Worm (Caenorhabditis elegans): ENCODE measurements around the gene tbb-4.

DNA sequence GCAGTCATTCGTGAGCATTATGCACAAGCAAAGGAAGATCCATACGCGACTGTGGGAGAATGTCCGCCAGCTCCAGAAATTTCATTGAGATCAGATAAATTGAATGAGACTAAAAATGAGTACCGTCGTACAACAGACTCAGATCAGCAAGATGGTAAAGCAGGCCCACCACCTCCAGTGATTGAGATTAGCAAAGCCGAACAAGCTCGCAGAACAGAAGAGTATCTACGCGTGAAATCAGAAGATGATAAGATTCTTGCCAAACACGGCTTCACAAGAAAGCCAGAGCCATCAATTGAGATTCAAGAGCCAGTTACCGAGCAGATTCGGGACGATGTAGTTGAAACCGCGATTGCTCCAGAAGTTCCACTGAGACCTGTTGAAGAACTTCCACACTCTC is 18.7 kb downstream of the tbb-4 start:
- TF ChIP-seq nhr-237 (tag; optimal IDR thresholded peaks at IDR 0.05) (no peak), pqm-1 (tag; optimal IDR thresholded peaks at IDR 0.05) (no peak), nhr-11 (tag; optimal IDR thresholded peaks at IDR 0.05) (no peak), lin-35 (GFP tag; optimal IDR thresholded peaks at IDR 0.05) (no peak), elt-3 (tag; optimal IDR thresholded peaks at IDR 0.05) (no peak)

Measured in whole organism, L1 larva.